Fruit fly (Drosophila melanogaster) whole organism, prepupa: ENCODE results near the gene Best3.
A peak's percentile ranks its signal among the peaks of the same experiment; 100 is the strongest.

ENCODE experiments used
- Blimp-1 ChIP-seq: fragments of 200-800 bp; sonication (Bioruptor generic); optimal IDR thresholded peaks from 3 replicates; lab custom pipeline; 2017; ENCODE audit warnings: missing biosample characterization, missing genetic modification characterization, mild to moderate bottlenecking, moderate library complexity, missing genetic modification reagents
- CG10631 ChIP-seq: fragments of 200-800 bp; sonication (Bioruptor generic); optimal IDR thresholded peaks from 2 replicates; lab custom pipeline; 2016; ENCODE audit warnings: missing biosample characterization, missing genetic modification characterization
- CG10669 ChIP-seq: fragments of 200-800 bp; sonication (Bioruptor generic); optimal IDR thresholded peaks from 3 replicates; lab custom pipeline; 2018; ENCODE audit warnings: missing biosample characterization, mild to moderate bottlenecking, missing genetic modification characterization, moderate library complexity
- CG11294 ChIP-seq: fragments of 200-800 bp; sonication (Bioruptor generic); IDR thresholded peaks from 2 replicates; pipeline ENCODE4 v1.3.6; 2022; ENCODE audit warnings: missing biosample characterization, missing genetic modification characterization
- CG11762 ChIP-seq: fragments of 200-800 bp; sonication (Bioruptor generic); optimal IDR thresholded peaks from 3 replicates; lab custom pipeline; 2016; ENCODE audit warnings: missing biosample characterization, missing genetic modification characterization; ENCODE audit not compliant: insufficient read depth
- CG11902 ChIP-seq: fragments of 200-800 bp; sonication (Bioruptor generic); optimal IDR thresholded peaks from 3 replicates; lab custom pipeline; 2016; ENCODE audit warnings: missing biosample characterization, missing genetic modification characterization
- CG15336 ChIP-seq: fragments of 200-800 bp; sonication (Bioruptor generic); IDR thresholded peaks from 2 replicates; pipeline ENCODE4 v1.3.6; 2022; ENCODE audit warnings: missing biosample characterization, missing genetic modification characterization
- CG1621 ChIP-seq: fragments of 200-800 bp; sonication (Bioruptor generic); optimal IDR thresholded peaks from 3 replicates; lab custom pipeline; 2018; ENCODE audit warnings: missing biosample characterization, mild to moderate bottlenecking, missing genetic modification characterization
- CG16779 ChIP-seq: fragments of 200-800 bp; sonication (Bioruptor generic); optimal IDR thresholded peaks from 3 replicates; lab custom pipeline; 2017; ENCODE audit warnings: missing biosample characterization, mild to moderate bottlenecking, missing genetic modification characterization
- CG32006 ChIP-seq: fragments of 200-800 bp; sonication (Bioruptor generic); optimal IDR thresholded peaks from 3 replicates; lab custom pipeline; 2017; ENCODE audit warnings: missing biosample characterization, mild to moderate bottlenecking, missing genetic modification characterization
- CG34406 ChIP-seq: fragments of 200-800 bp; sonication (Bioruptor generic); optimal IDR thresholded peaks from 3 replicates; lab custom pipeline; 2016; ENCODE audit warnings: missing biosample characterization, missing genetic modification characterization
- CG3919 ChIP-seq: fragments of 200-800 bp; sonication (Bioruptor generic); optimal IDR thresholded peaks from 3 replicates; lab custom pipeline; 2016; ENCODE audit warnings: missing biosample characterization, missing genetic modification characterization
- CG4318 ChIP-seq: fragments of 200-800 bp; sonication (Bioruptor generic); optimal IDR thresholded peaks from 3 replicates; lab custom pipeline; 2017; ENCODE audit warnings: missing biosample characterization, mild to moderate bottlenecking, missing genetic modification characterization
- CG6163 ChIP-seq: fragments of 200-800 bp; sonication (Bioruptor generic); IDR thresholded peaks from 3 replicates; pipeline ENCODE4 v1.3.6; 2022; ENCODE audit warnings: missing biosample characterization, missing genetic modification characterization
- CG6808 ChIP-seq: fragments of 200-800 bp; sonication (Bioruptor generic); optimal IDR thresholded peaks from 3 replicates; lab custom pipeline; 2017; ENCODE audit warnings: missing biosample characterization, missing genetic modification characterization, mild to moderate bottlenecking, moderate library complexity, missing genetic modification reagents
- CG6854 ChIP-seq: fragments of 200-800 bp; sonication (Bioruptor generic); optimal IDR thresholded peaks from 2 replicates; lab custom pipeline; 2017; ENCODE audit warnings: missing biosample characterization, mild to moderate bottlenecking, missing genetic modification characterization
- CG7368 ChIP-seq: fragments of 200-800 bp; sonication (Bioruptor generic); optimal IDR thresholded peaks from 3 replicates; lab custom pipeline; 2016; ENCODE audit warnings: missing biosample characterization, missing genetic modification characterization
- CG8119 ChIP-seq: fragments of 200-800 bp; sonication (Bioruptor generic); IDR thresholded peaks from 3 replicates; pipeline ENCODE4 v1.3.6; 2022; ENCODE audit warnings: missing biosample characterization, missing genetic modification characterization
- CG9139 ChIP-seq: fragments of 200-800 bp; sonication (Bioruptor generic); optimal IDR thresholded peaks from 3 replicates; lab custom pipeline; 2017; ENCODE audit warnings: missing biosample characterization, mild to moderate bottlenecking, missing genetic modification characterization
- Eip75B ChIP-seq: fragments of 200-800 bp; sonication (Bioruptor generic); optimal IDR thresholded peaks from 3 replicates; lab custom pipeline; 2016; ENCODE audit warnings: missing biosample characterization, missing genetic modification characterization
- Eip78C ChIP-seq: fragments of 200-800 bp; sonication (Bioruptor generic); peaks from one replicate; lab custom pipeline; 2016; ENCODE audit warnings: missing biosample characterization, missing genetic modification characterization
- Ets21C ChIP-seq: fragments of 200-800 bp; sonication (Bioruptor generic); optimal IDR thresholded peaks from 3 replicates; lab custom pipeline; 2016; ENCODE audit warnings: missing biosample characterization, missing genetic modification characterization
- Gug ChIP-seq: fragments of 200-800 bp; sonication (Bioruptor generic); IDR thresholded peaks from 2 replicates; pipeline ENCODE4 v1.3.6; 2022; ENCODE audit warnings: missing biosample characterization, missing genetic modification characterization
- Hr38 ChIP-seq: sonication (Bioruptor generic); optimal IDR thresholded peaks from 2 replicates; lab custom pipeline; 2016; ENCODE audit warnings: missing biosample characterization, missing genetic modification characterization
- Hr39 ChIP-seq: fragments of 200-800 bp; sonication (Bioruptor generic); optimal IDR thresholded peaks from 2 replicates; lab custom pipeline; 2016; ENCODE audit warnings: missing biosample characterization, missing genetic modification characterization
- Hr4 ChIP-seq: fragments of 200-800 bp; sonication (Bioruptor generic); optimal IDR thresholded peaks from 3 replicates; lab custom pipeline; 2016; ENCODE audit warnings: missing biosample characterization, missing genetic modification characterization
- Lpt ChIP-seq: fragments of 200-800 bp; sonication (Bioruptor generic); optimal IDR thresholded peaks from 3 replicates; lab custom pipeline; 2016; ENCODE audit warnings: missing biosample characterization, missing genetic modification characterization
- OdsH ChIP-seq: fragments of 200-800 bp; sonication (Bioruptor generic); optimal IDR thresholded peaks from 3 replicates; lab custom pipeline; 2016; ENCODE audit warnings: missing biosample characterization, missing genetic modification characterization
- Smox ChIP-seq: fragments of 200-800 bp; sonication (Bioruptor generic); optimal IDR thresholded peaks from 3 replicates; lab custom pipeline; 2016; ENCODE audit warnings: missing biosample characterization, missing genetic modification characterization
- Sox14 ChIP-seq: fragments of 200-800 bp; sonication (Bioruptor generic); optimal IDR thresholded peaks from 3 replicates; lab custom pipeline; 2016; ENCODE audit warnings: missing biosample characterization, missing genetic modification characterization
- Sox15 ChIP-seq: fragments of 200-800 bp; sonication (Bioruptor generic); optimal IDR thresholded peaks from 3 replicates; lab custom pipeline; 2016; ENCODE audit warnings: missing biosample characterization, missing genetic modification characterization
- acj6 ChIP-seq: fragments of 200-800 bp; sonication (Bioruptor generic); optimal IDR thresholded peaks from 3 replicates; lab custom pipeline; 2016; ENCODE audit warnings: missing biosample characterization, missing genetic modification characterization
- cyc ChIP-seq: fragments of 200-800 bp; sonication (Bioruptor generic); optimal IDR thresholded peaks from 3 replicates; lab custom pipeline; 2016; ENCODE audit warnings: missing biosample characterization, missing genetic modification characterization
- dac ChIP-seq: fragments of 200-800 bp; sonication (Bioruptor generic); optimal IDR thresholded peaks from 2 replicates; lab custom pipeline; 2017; ENCODE audit warnings: missing biosample characterization, mild to moderate bottlenecking, missing genetic modification characterization
- dsx ChIP-seq: fragments of 200-800 bp; optimal IDR thresholded peaks from 3 replicates; lab custom pipeline; 2019; ENCODE audit warnings: missing biosample characterization, mild to moderate bottlenecking, missing genetic modification characterization, moderate library complexity; ENCODE audit not compliant: poor library complexity, severe bottlenecking
- eg ChIP-seq: fragments of 200-800 bp; sonication (Bioruptor generic); IDR thresholded peaks from 3 replicates; pipeline ENCODE4 v1.3.6; 2022; ENCODE audit warnings: missing biosample characterization, missing genetic modification characterization
- esn ChIP-seq: fragments of 200-800 bp; sonication (Bioruptor generic); optimal IDR thresholded peaks from 2 replicates; lab custom pipeline; 2016; ENCODE audit warnings: missing biosample characterization, mild to moderate bottlenecking, missing genetic modification characterization, moderate library complexity
- fd59A ChIP-seq: fragments of 200-800 bp; sonication (Bioruptor generic); optimal IDR thresholded peaks from 2 replicates; lab custom pipeline; 2017; ENCODE audit warnings: missing biosample characterization, mild to moderate bottlenecking, missing genetic modification characterization, missing genetic modification reagents
- net ChIP-seq: fragments of 200-800 bp; sonication (Bioruptor generic); optimal IDR thresholded peaks from 3 replicates; lab custom pipeline; 2016; ENCODE audit warnings: missing biosample characterization, missing genetic modification characterization
- pdm3 ChIP-seq: fragments of 200-800 bp; sonication (Bioruptor generic); optimal IDR thresholded peaks from 3 replicates; lab custom pipeline; 2016; ENCODE audit warnings: missing biosample characterization, missing genetic modification characterization
- spab ChIP-seq: fragments of 200-800 bp; sonication (Bioruptor generic); optimal IDR thresholded peaks from 2 replicates; lab custom pipeline; 2017; ENCODE audit warnings: missing biosample characterization, mild to moderate bottlenecking, missing genetic modification characterization, missing genetic modification reagents
- ss ChIP-seq, 2 experiments: fragments of 200-800 bp; sonication (Bioruptor generic); optimal IDR thresholded peaks; 2 replicates in 1 of 2; 3 replicates in 1 of 2; lab custom pipeline; 2017 to 2018; ENCODE audit warnings: mild to moderate bottlenecking in 2 of 2, missing biosample characterization in 2 of 2, missing genetic modification characterization in 2 of 2, moderate library complexity in 1 of 2
- svp ChIP-seq: fragments of 200-800 bp; sonication (Bioruptor generic); peaks from one replicate; lab custom pipeline; 2016; ENCODE audit warnings: missing biosample characterization, missing genetic modification characterization
- topi ChIP-seq: fragments of 200-800 bp; sonication (Bioruptor generic); optimal IDR thresholded peaks from 3 replicates; lab custom pipeline; 2016; ENCODE audit warnings: missing biosample characterization, missing genetic modification characterization

The Best3 gene

DNA sequence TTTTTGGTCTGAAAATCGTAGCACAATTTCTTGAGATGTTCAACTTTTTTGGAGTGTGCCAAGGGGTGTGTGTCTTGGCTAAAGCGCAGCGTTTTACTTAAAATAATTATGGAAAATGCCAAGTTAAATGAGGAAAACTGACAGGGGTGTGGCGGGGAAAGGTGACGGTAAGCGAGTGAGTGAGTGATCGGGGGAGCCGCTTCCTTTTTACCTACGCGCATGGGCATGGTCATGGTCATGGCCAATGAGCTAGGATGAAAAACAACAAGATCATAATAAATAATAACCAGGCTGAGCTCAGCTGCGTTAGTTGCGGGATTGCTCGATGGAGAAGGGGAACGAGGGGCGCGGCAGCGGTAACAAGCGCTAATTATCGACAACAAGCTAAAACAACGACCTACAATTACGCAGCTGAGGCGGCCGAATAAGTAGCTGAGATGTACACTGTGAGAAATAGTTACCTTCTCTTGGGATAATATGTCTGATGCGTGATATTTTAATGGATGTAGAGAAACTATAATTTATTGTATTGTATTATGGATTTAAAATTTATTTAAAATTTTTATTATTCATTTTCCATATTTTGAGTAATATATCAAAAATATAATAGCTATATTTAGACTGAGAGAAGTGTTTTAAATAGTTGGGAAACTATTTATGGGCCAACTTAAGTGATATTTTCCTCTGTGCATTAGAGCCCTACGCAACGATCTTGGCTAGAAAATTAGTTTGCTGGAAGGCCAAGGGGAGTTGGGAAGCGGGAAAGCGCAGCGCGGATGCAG is 38.1 kb downstream of the Best3 start (continued):
- TF ChIP-seq Gug = no peak
- no peak for TF ChIP-seq Blimp-1 (GFP tag; lab: Kevin White, UChicago)
- no peak for TF ChIP-seq CG11902
- peak; percentile 4 for TF ChIP-seq pdm3 (GFP tag; lab: Kevin White, UChicago)
- TF ChIP-seq esn (GFP tag; lab: Kevin White, UChicago) = no peak
- no peak for TF ChIP-seq cyc (GFP tag; lab: Kevin White, UChicago)
- TF ChIP-seq spab (GFP tag; lab: Kevin White, UChicago) = peak; percentile 72
- TF ChIP-seq net (GFP tag; lab: Kevin White, UChicago) = peak; percentile 37
- no peak for TF ChIP-seq Sox14 (GFP tag; lab: Kevin White, UChicago)
- no peak for TF ChIP-seq Hr38 (GFP tag; lab: Kevin White, UChicago)
- TF ChIP-seq CG11294 (GFP tag; lab: Robert Waterston, UW) = no peak
- TF ChIP-seq Hr4 (GFP tag; lab: Kevin White, UChicago) = peak; percentile 31
- TF ChIP-seq svp (GFP tag; lab: Kevin White, UChicago) = peak; percentile 56
- no peak for TF ChIP-seq Sox15 (GFP tag; lab: Kevin White, UChicago)
- peak; percentile 29 for TF ChIP-seq CG16779 (tag; lab: Kevin White, UChicago)
- peak; percentile 30 for TF ChIP-seq CG7368 (GFP tag; lab: Kevin White, UChicago)
- peak; percentile 35 for TF ChIP-seq dac
- TF ChIP-seq Lpt (GFP tag; lab: Kevin White, UChicago) = peak; percentile 44
- peak; percentile 62 for TF ChIP-seq fd59A (GFP tag; lab: Kevin White, UChicago)
- TF ChIP-seq Ets21C (GFP tag; lab: Kevin White, UChicago) = no peak
- peak; percentile 42 to 66 for TF ChIP-seq ss (GFP tag; optimal IDR thresholded peaks at IDR 0.05; lab: Kevin White, UChicago)
- peak; percentile 83 for TF ChIP-seq CG32006 (GFP tag; lab: Kevin White, UChicago)
- peak; percentile 71 for TF ChIP-seq CG8119 (GFP tag; lab: Robert Waterston, UW)
- peak; percentile 37; the same call in 1 of the 3 replicates for TF ChIP-seq eg (GFP tag; lab: Robert Waterston, UW)
- TF ChIP-seq Eip75B (GFP tag; lab: Kevin White, UChicago) = peak; percentile 4
- no peak for TF ChIP-seq Hr39

DNA sequence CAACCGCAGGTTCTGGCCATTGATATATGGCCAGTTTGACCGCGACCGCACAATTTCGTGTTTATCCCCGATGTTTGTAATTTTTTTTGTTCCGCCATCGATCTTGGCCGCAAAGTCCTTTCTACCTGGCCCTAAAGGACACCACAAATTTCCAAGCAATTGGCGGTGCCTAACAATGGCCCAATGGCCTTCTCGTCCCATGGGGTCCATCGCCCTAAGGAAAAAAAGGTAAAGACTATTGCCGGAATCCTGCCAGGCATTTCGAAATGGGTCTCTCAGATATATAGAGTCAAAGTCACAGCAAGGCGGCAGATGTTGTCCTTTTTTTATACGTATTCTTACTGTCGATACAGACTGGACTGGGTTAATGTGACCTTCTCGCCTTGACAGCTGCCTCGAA is 40.5 kb downstream of the Best3 start:
- TF ChIP-seq CG7368 (GFP tag; lab: Kevin White, UChicago) (no peak), topi (GFP tag; lab: Kevin White, UChicago) (no peak), dsx (GFP tag; lab: Kevin White, UChicago) (no peak), OdsH (GFP tag; lab: Kevin White, UChicago) (no peak), CG3919 (no peak), cyc (GFP tag; lab: Kevin White, UChicago) (no peak), eg (GFP tag; lab: Robert Waterston, UW) (no peak)

DNA sequence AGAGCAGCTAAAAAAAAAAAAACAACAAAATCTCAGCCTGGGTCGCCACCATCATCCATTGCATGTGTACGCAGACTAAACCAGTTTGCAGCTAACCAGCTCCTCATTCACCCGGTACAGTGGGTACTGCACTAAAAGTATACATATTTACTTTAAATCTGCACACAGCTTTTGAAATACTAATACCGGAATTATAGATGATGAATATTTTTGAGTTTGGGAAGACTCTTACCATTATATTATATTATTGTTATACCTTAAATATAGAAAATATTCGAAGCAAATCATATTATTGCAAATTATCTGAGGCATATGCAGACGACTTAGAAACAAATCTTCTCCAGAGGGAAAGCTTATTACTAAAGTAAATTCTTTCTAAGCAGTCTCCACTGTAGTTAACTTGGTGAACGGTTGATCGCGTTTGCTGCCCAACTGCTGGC is 41.5 kb downstream of the Best3 start:
- peak; percentile 93 for TF ChIP-seq CG15336 (GFP tag; lab: Robert Waterston, UW)
- peak; percentile 70 for TF ChIP-seq Lpt (GFP tag; lab: Kevin White, UChicago)
- TF ChIP-seq CG34406 (GFP tag; lab: Kevin White, UChicago) = peak; percentile 92
- TF ChIP-seq CG4318 (GFP tag; lab: Kevin White, UChicago) = peak; percentile 77
- no peak for TF ChIP-seq Hr38 (GFP tag; lab: Kevin White, UChicago)
- peak; percentile 75 for TF ChIP-seq CG1621 (tag; lab: Kevin White, UChicago)
- TF ChIP-seq Hr39 = peak; percentile 80
- TF ChIP-seq topi (GFP tag; lab: Kevin White, UChicago) = peak; percentile 84
- TF ChIP-seq CG7368 (GFP tag; lab: Kevin White, UChicago) = peak; percentile 67
- peak; percentile 59 for TF ChIP-seq Gug
- TF ChIP-seq net (GFP tag; lab: Kevin White, UChicago) = peak; percentile 71
- peak; percentile 75 for TF ChIP-seq Sox14 (GFP tag; lab: Kevin White, UChicago)
- peak; percentile 87 for TF ChIP-seq CG6808 (GFP tag; lab: Kevin White, UChicago)
- peak; percentile 78 for TF ChIP-seq eg (GFP tag; lab: Robert Waterston, UW)
- TF ChIP-seq Eip78C (GFP tag; lab: Kevin White, UChicago) = peak; percentile 97
- peak; percentile 82 for TF ChIP-seq Smox (GFP tag; lab: Kevin White, UChicago)
- TF ChIP-seq CG10631 = peak; percentile 76
- TF ChIP-seq CG6163 (GFP tag; lab: Robert Waterston, UW) = peak; percentile 80
- TF ChIP-seq CG6854 (GFP tag; lab: Kevin White, UChicago) = peak; percentile 88
- peak; percentile 83 for TF ChIP-seq CG9139 (GFP tag; lab: Kevin White, UChicago)
- peak; percentile 90 to 92 for TF ChIP-seq ss (GFP tag; optimal IDR thresholded peaks at IDR 0.05; lab: Kevin White, UChicago)
- peak; percentile 90 for TF ChIP-seq svp (GFP tag; lab: Kevin White, UChicago)
- peak; percentile 91 for TF ChIP-seq CG10669 (GFP tag; lab: Kevin White, UChicago)
- peak; percentile 91 for TF ChIP-seq acj6 (GFP tag; lab: Kevin White, UChicago)
- TF ChIP-seq Hr4 (GFP tag; lab: Kevin White, UChicago) = peak; percentile 79
- TF ChIP-seq CG11762 (GFP tag; lab: Kevin White, UChicago) = peak; percentile 78
- TF ChIP-seq pdm3 (GFP tag; lab: Kevin White, UChicago) = peak; percentile 77
- TF ChIP-seq cyc (GFP tag; lab: Kevin White, UChicago) = peak; percentile 79
